Worm (Caenorhabditis elegans) whole organism, young adult: ENCODE data around the gene srv-30.

ENCODE experiments used
- B0261.1 ChIP-seq: sonication (generic microtip); optimal IDR thresholded peaks from 2 replicates; lab custom pipeline; 2016; ENCODE audit warnings: mild to moderate bottlenecking, missing genetic modification characterization, moderate library complexity, missing compliant biosample characterization
- C17E4.6 ChIP-seq: fragments of 200-800 bp; sonication (Bioruptor generic); IDR thresholded peaks from 2 replicates; pipeline ENCODE4 v1.3.6; 2022; ENCODE audit warnings: missing genetic modification reagents, missing genetic modification characterization, missing compliant biosample characterization
- F10E7.11 ChIP-seq: sonication (generic microtip); optimal IDR thresholded peaks from 2 replicates; lab custom pipeline; 2017; ENCODE audit warnings: mild to moderate bottlenecking, missing genetic modification characterization, moderate library complexity, missing compliant biosample characterization
- F39B2.1 ChIP-seq: fragments of 200-800 bp; sonication (Bioruptor generic); IDR thresholded peaks from 2 replicates; pipeline ENCODE4 v1.3.6; 2022; ENCODE audit warnings: missing genetic modification reagents, missing genetic modification characterization, missing compliant biosample characterization
- F49E8.2 ChIP-seq: sonication (generic microtip); optimal IDR thresholded peaks from 3 replicates; lab custom pipeline; 2017; ENCODE audit warnings: missing genetic modification characterization, mild to moderate bottlenecking, missing compliant biosample characterization, antibody characterized with exemption, moderate library complexity; ENCODE audit not compliant: insufficient read depth
- F55B11.4 ChIP-seq: sonication (generic microtip); optimal IDR thresholded peaks from 2 replicates; lab custom pipeline; 2016; ENCODE audit warnings: missing compliant biosample characterization, missing genetic modification characterization, borderline replicate concordance; ENCODE audit not compliant: insufficient read depth
- K12H6.12 ChIP-seq: fragments of 200-800 bp; sonication (Bioruptor generic); optimal IDR thresholded peaks from 2 replicates; lab custom pipeline; 2018; ENCODE audit warnings: mild to moderate bottlenecking, missing genetic modification characterization, missing compliant biosample characterization
- T26A5.8 ChIP-seq: sonication (generic microtip); optimal IDR thresholded peaks from 2 replicates; lab custom pipeline; 2016; ENCODE audit warnings: missing genetic modification characterization, missing compliant biosample characterization
- Y56A3A.18 ChIP-seq: fragments of 200-800 bp; sonication (Bioruptor generic); IDR thresholded peaks from 2 replicates; pipeline ENCODE4 v1.3.6; 2022; ENCODE audit warnings: missing genetic modification reagents, missing genetic modification characterization, missing compliant biosample characterization
- Y67H2A.10 ChIP-seq: fragments of 200-800 bp; sonication (Bioruptor generic); conservative IDR thresholded peaks from 2 replicates; pipeline ENCODE4 v1.3.6; 2022; ENCODE audit warnings: missing genetic modification reagents, missing genetic modification characterization, missing compliant biosample characterization
- Y95B8A.8 ChIP-seq: fragments of 200-800 bp; sonication (Bioruptor generic); IDR thresholded peaks from 2 replicates; pipeline ENCODE4 v1.3.6; 2022; ENCODE audit warnings: missing genetic modification reagents, missing genetic modification characterization, missing compliant biosample characterization
- ama-1 ChIP-seq, 3 experiments: fragments of 150-350 bp in 1 of 3; sonication (generic microtip) in 2 of 3; optimal IDR thresholded peaks; 2 replicates each; lab custom pipeline; 2014 to 2018; ENCODE audit warnings: missing biosample characterization in 2 of 3, missing genetic modification characterization in 2 of 3, missing genetic modification reagents in 2 of 3
- aptf-2 ChIP-seq: fragments of 200-800 bp; sonication (Bioruptor generic); conservative IDR thresholded peaks from 2 replicates; pipeline ENCODE4 v1.3.6; 2022; ENCODE audit warnings: missing genetic modification reagents, missing genetic modification characterization, missing compliant biosample characterization
- aptf-3 ChIP-seq: fragments of 200-800 bp; sonication (Bioruptor generic); IDR thresholded peaks from 2 replicates; pipeline ENCODE4 v1.3.6; 2022; ENCODE audit warnings: missing genetic modification characterization, missing compliant biosample characterization
- attf-5 ChIP-seq: fragments of 200-800 bp; sonication (Bioruptor generic); optimal IDR thresholded peaks from 2 replicates; lab custom pipeline; 2018; ENCODE audit warnings: mild to moderate bottlenecking, missing genetic modification characterization, missing compliant biosample characterization
- attf-6 ChIP-seq: fragments of 200-800 bp; sonication (Bioruptor generic); IDR thresholded peaks from 2 replicates; pipeline ENCODE4 v1.3.6; 2022; ENCODE audit warnings: missing genetic modification reagents, missing genetic modification characterization, missing compliant biosample characterization
- bed-2 ChIP-seq: fragments of 200-800 bp; sonication (Bioruptor generic); IDR thresholded peaks from 2 replicates; pipeline ENCODE4 v1.3.6; 2022; ENCODE audit warnings: missing genetic modification reagents, missing genetic modification characterization, missing compliant biosample characterization
- cebp-1 ChIP-seq, 2 experiments: fragments of 200-800 bp in 1 of 2; sonication (Bioruptor generic) in 1 of 2; sonication (generic microtip) in 1 of 2; IDR thresholded peaks in 1 of 2; optimal IDR thresholded peaks in 1 of 2; 2 replicates each; pipeline versions ENCODE4 v1.3.6 to Lab custom; 2017 to 2022; ENCODE audit warnings: missing compliant biosample characterization in 2 of 2, missing genetic modification characterization in 2 of 2, mild to moderate bottlenecking in 1 of 2, missing genetic modification reagents in 1 of 2, moderate library complexity in 1 of 2
- cebp-2 ChIP-seq: fragments of 200-800 bp; sonication (Bioruptor generic); IDR thresholded peaks from 2 replicates; pipeline ENCODE4 v1.3.6; 2022; ENCODE audit warnings: missing genetic modification characterization, missing compliant biosample characterization
- ceh-91 ChIP-seq: fragments of 200-800 bp; sonication (Bioruptor generic); IDR thresholded peaks from 2 replicates; pipeline ENCODE4 v1.3.6; 2022; ENCODE audit warnings: missing genetic modification reagents, missing genetic modification characterization, missing compliant biosample characterization
- dpff-1 ChIP-seq: sonication (generic microtip); optimal IDR thresholded peaks from 2 replicates; lab custom pipeline; 2017; ENCODE audit warnings: mild to moderate bottlenecking, missing genetic modification characterization, missing compliant biosample characterization
- dpl-1 ChIP-seq: fragments of 150-350 bp; optimal IDR thresholded peaks from 2 replicates; lab custom pipeline; 2014; ENCODE audit warnings: missing biosample characterization, missing genetic modification reagents, missing genetic modification characterization
- hrde-1 ChIP-seq: sonication (generic microtip); optimal IDR thresholded peaks from 2 replicates; lab custom pipeline; 2016; ENCODE audit warnings: missing genetic modification characterization, mild to moderate bottlenecking, missing compliant biosample characterization, moderate library complexity, missing genotype, missing genetic modification reagents, borderline replicate concordance
- lag-1 ChIP-seq: fragments of 200-800 bp; sonication (Bioruptor generic); IDR thresholded peaks from 2 replicates; pipeline ENCODE4 v1.3.6; 2022; ENCODE audit warnings: missing genetic modification reagents, missing genetic modification characterization, missing compliant biosample characterization
- let-607 ChIP-seq, 2 experiments: fragments of 200-800 bp in 1 of 2; sonication (Bioruptor generic) in 1 of 2; sonication (generic microtip) in 1 of 2; optimal IDR thresholded peaks; 2 replicates each; lab custom pipeline; 2016 to 2018; ENCODE audit warnings: mild to moderate bottlenecking in 2 of 2, missing compliant biosample characterization in 2 of 2, missing genetic modification characterization in 2 of 2, moderate library complexity in 2 of 2, missing genotype in 1 of 2
- lin-35 ChIP-seq, 3 experiments: fragments of 150-350 bp in 2 of 3; sonication (generic microtip) in 1 of 3; optimal IDR thresholded peaks; 2 replicates each; lab custom pipeline; 2014 to 2018; ENCODE audit warnings: missing biosample characterization in 3 of 3, missing genetic modification characterization in 3 of 3, missing genetic modification reagents in 3 of 3
- lin-40 ChIP-seq: sonication (generic microtip); optimal IDR thresholded peaks from 2 replicates; lab custom pipeline; 2016; ENCODE audit warnings: missing genetic modification characterization, mild to moderate bottlenecking, missing compliant biosample characterization, missing genotype, missing genetic modification reagents
- lin-54 ChIP-seq: fragments of 200-800 bp; sonication (Bioruptor generic); optimal IDR thresholded peaks from 2 replicates; lab custom pipeline; 2018; ENCODE audit warnings: mild to moderate bottlenecking, missing genetic modification characterization, missing compliant biosample characterization
- lir-1 ChIP-seq: fragments of 200-800 bp; sonication (Bioruptor generic); conservative IDR thresholded peaks from 2 replicates; pipeline ENCODE4 v1.3.6; 2022; ENCODE audit warnings: missing genetic modification reagents, missing genetic modification characterization, missing compliant biosample characterization
- madf-6 ChIP-seq: fragments of 200-800 bp; sonication (Bioruptor generic); IDR thresholded peaks from 2 replicates; pipeline ENCODE4 v1.3.6; 2022; ENCODE audit warnings: missing genetic modification reagents, missing genetic modification characterization, missing compliant biosample characterization
- mel-28 ChIP-seq: sonication (generic microtip); optimal IDR thresholded peaks from 2 replicates; lab custom pipeline; 2016; ENCODE audit warnings: borderline replicate concordance, mild to moderate bottlenecking, missing genetic modification characterization, missing compliant biosample characterization
- rcor-1 ChIP-seq: fragments of 200-800 bp; sonication (Bioruptor generic); IDR thresholded peaks from 2 replicates; pipeline ENCODE4 v1.3.6; 2022; ENCODE audit warnings: missing genetic modification reagents, missing genetic modification characterization, missing compliant biosample characterization
- rpc-1 ChIP-seq, 2 experiments: fragments of 150-350 bp in 1 of 2; sonication (generic microtip) in 1 of 2; optimal IDR thresholded peaks; 2 replicates each; lab custom pipeline; 2014 to 2018; ENCODE audit warnings: missing biosample characterization in 1 of 2, missing genetic modification characterization in 1 of 2, missing genetic modification reagents in 1 of 2, missing genotype in 1 of 2
- snpc-1.3 ChIP-seq: sonication (generic microtip); optimal IDR thresholded peaks from 2 replicates; lab custom pipeline; 2017; ENCODE audit warnings: missing genetic modification characterization, mild to moderate bottlenecking, missing compliant biosample characterization, antibody characterized with exemption, moderate library complexity, missing genotype, missing genetic modification reagents; ENCODE audit not compliant: insufficient read depth
- snpc-4 ChIP-seq, 5 experiments: fragments of 150-350 bp in 1 of 5; sonication (generic microtip) in 4 of 5; optimal IDR thresholded peaks; 2 replicates each; lab custom pipeline; 2014 to 2018; ENCODE audit warnings: missing genetic modification characterization in 5 of 5, missing biosample characterization in 3 of 5, antibody characterized with exemption in 2 of 5, mild to moderate bottlenecking in 2 of 5, missing compliant biosample characterization in 2 of 5, missing genotype in 2 of 5, moderate library complexity in 2 of 5, missing genetic modification reagents in 1 of 5
- somi-1 ChIP-seq: fragments of 200-800 bp; sonication (Bioruptor generic); optimal IDR thresholded peaks from 2 replicates; lab custom pipeline; 2018; ENCODE audit warnings: mild to moderate bottlenecking, missing genetic modification characterization, missing compliant biosample characterization
- zim-3 ChIP-seq: sonication (generic microtip); optimal IDR thresholded peaks from 2 replicates; lab custom pipeline; 2017; ENCODE audit warnings: mild to moderate bottlenecking, missing genetic modification characterization, moderate library complexity, missing compliant biosample characterization
- ztf-28 ChIP-seq: fragments of 200-800 bp; sonication (Bioruptor generic); IDR thresholded peaks from 2 replicates; pipeline ENCODE4 v1.3.6; 2022; ENCODE audit warnings: missing genetic modification reagents, missing genetic modification characterization, missing compliant biosample characterization
- ztf-3 ChIP-seq: fragments of 200-800 bp; sonication (Bioruptor generic); optimal IDR thresholded peaks from 2 replicates; lab custom pipeline; 2018; ENCODE audit warnings: mild to moderate bottlenecking, missing genetic modification characterization, missing compliant biosample characterization
- ztf-6 ChIP-seq: fragments of 200-800 bp; sonication (Bioruptor generic); IDR thresholded peaks from 2 replicates; pipeline ENCODE4 v1.3.6; 2022; ENCODE audit warnings: missing genetic modification reagents, missing genetic modification characterization, missing compliant biosample characterization

The srv-30 gene

ce11 chrIV:6299523-6299922 is 30.3 kb upstream of the srv-30 start:
- TF ChIP-seq ztf-6 (GFP tag; lab: Robert Waterston, UW), result no peak
- TF ChIP-seq madf-6, result no peak
- no peak for TF ChIP-seq aptf-3 (GFP tag; lab: Robert Waterston, UW)
- no peak for TF ChIP-seq mel-28 (tag; lab: Kevin White, UChicago)
- no peak for TF ChIP-seq cebp-1 (GFP tag; IDR thresholded peaks at IDR 0.05; lab: Robert Waterston, UW)
- TF ChIP-seq cebp-1 (tag; optimal IDR thresholded peaks at IDR 0.05; lab: Kevin White, UChicago), result no peak
- TF ChIP-seq ztf-28 (GFP tag; lab: Robert Waterston, UW), result no peak
- TF ChIP-seq hrde-1 (tag; lab: Kevin White, UChicago), result no peak
- no peak for TF ChIP-seq Y56A3A.18 (GFP tag; lab: Robert Waterston, UW)
- no peak for TF ChIP-seq attf-5 (GFP tag; lab: Kevin White, UChicago)
- no peak for TF ChIP-seq snpc-1.3 (tag; lab: Kevin White, UChicago)
- TF ChIP-seq dpl-1 (GFP tag; lab: Kevin White, UChicago), result no peak
- no peak for TF ChIP-seq F10E7.11
- TF ChIP-seq somi-1 (GFP tag; lab: Kevin White, UChicago), result no peak
- TF ChIP-seq lin-35 (GFP tag; optimal IDR thresholded peaks at IDR 0.05; lab: Kevin White, UChicago), result no peak
- TF ChIP-seq lir-1, result no peak
- TF ChIP-seq C17E4.6 (GFP tag; lab: Robert Waterston, UW), result no peak
- TF ChIP-seq cebp-2, result no peak

- TF ChIP-seq aptf-2 (GFP tag; lab: Robert Waterston, UW) (no peak), bed-2 (GFP tag; lab: Robert Waterston, UW) (no peak), lin-54 (GFP tag; lab: Kevin White, UChicago) (no peak), F49E8.2 (tag; lab: Kevin White, UChicago) (no peak), K12H6.12 (tag; lab: Kevin White, UChicago) (no peak), snpc-1.3 (tag; lab: Kevin White, UChicago) (no peak), ceh-91 (no peak), lir-1 (no peak)
Measured at ce11 chrIV:6298253-6298652, 29.0 kb upstream of the srv-30 start, which contains the start of gene srv-27. TSS of gene srv-27 (minus strand) at chrIV:6298353.

ce11 chrIV:6294081-6294480 is 24.8 kb upstream of the srv-30 start, which contains the start of gene hil-2:
TSS of gene hil-2 (plus strand) at chrIV:6294240.
- TF ChIP-seq F39B2.1 (GFP tag; lab: Robert Waterston, UW), result peak; percentile 97
- TF ChIP-seq dpff-1 (tag; lab: Kevin White, UChicago), result no peak
- no peak for TF ChIP-seq snpc-4 (GFP tag; optimal IDR thresholded peaks at IDR 0.05; lab: Kevin White, UChicago)
- TF ChIP-seq snpc-4 (tag; optimal IDR thresholded peaks at IDR 0.05; lab: Kevin White, UChicago), result peak in 2 of 4 experiments; percentile 59 to 60

ce11 chrIV:6290741-6291140 is 21.5 kb upstream of the srv-30 start, which contains the start of gene srv-24:
TSS of gene srv-24 (minus strand) at chrIV:6290841.
- TF ChIP-seq T26A5.8 (tag; lab: Kevin White, UChicago) (no peak), let-607 (tag; optimal IDR thresholded peaks at IDR 0.05; lab: Kevin White, UChicago) (no peak), lag-1 (GFP tag; lab: Robert Waterston, UW) (no peak), F55B11.4 (tag; lab: Kevin White, UChicago) (no peak), ztf-3 (no peak), Y67H2A.10 (no peak), B0261.1 (tag; lab: Kevin White, UChicago) (no peak), attf-6 (no peak), rpc-1 (optimal IDR thresholded peaks at IDR 0.05; lab: Kevin White, UChicago) (no peak), rpc-1 (tag; optimal IDR thresholded peaks at IDR 0.05; lab: Kevin White, UChicago) (no peak), zim-3 (tag; lab: Kevin White, UChicago) (no peak), bed-2 (GFP tag; lab: Robert Waterston, UW) (no peak), ama-1 (optimal IDR thresholded peaks at IDR 0.05; lab: Kevin White, UChicago) (no peak), ama-1 (GFP tag; optimal IDR thresholded peaks at IDR 0.05; lab: Kevin White, UChicago) (no peak), C17E4.6 (GFP tag; lab: Robert Waterston, UW) (no peak), snpc-4 (GFP tag; optimal IDR thresholded peaks at IDR 0.05; lab: Kevin White, UChicago) (no peak), snpc-4 (tag; optimal IDR thresholded peaks at IDR 0.05; lab: Kevin White, UChicago) (no peak), lin-40 (no peak), Y95B8A.8 (GFP tag; lab: Robert Waterston, UW) (no peak), F10E7.11 (no peak), rcor-1 (no peak)
